Worm (Caenorhabditis elegans) whole organism, L1 larva: ENCODE data around the gene brap-2.

Source experiments
- aly-2 ChIP-seq: fragments of 150-350 bp; optimal IDR thresholded peaks from 2 replicates; lab custom pipeline; 2014; ENCODE audit warnings: missing biosample characterization, missing genetic modification characterization
- ceh-82 ChIP-seq, 3 experiments: fragments of 150-350 bp in 1 of 3; sonication (generic microtip) in 2 of 3; optimal IDR thresholded peaks; 2 replicates each; lab custom pipeline; 2014 to 2017; ENCODE audit warnings: missing biosample characterization in 3 of 3, missing genetic modification characterization in 3 of 3
- ceh-88 ChIP-seq: fragments of 200-800 bp; sonication (Bioruptor generic); IDR thresholded peaks from 2 replicates; pipeline ENCODE4 v1.3.6; 2022; ENCODE audit warnings: missing genetic modification characterization, missing compliant biosample characterization
- egl-27 ChIP-seq, 2 experiments: fragments of 150-350 bp in 1 of 2; sonication (generic microtip); optimal IDR thresholded peaks; 3 replicates each; lab custom pipeline; 2017 to 2018; ENCODE audit warnings: missing biosample characterization in 2 of 2, missing genetic modification characterization in 2 of 2, missing genetic modification reagents in 2 of 2
- elt-2 ChIP-seq: sonication (generic microtip); optimal IDR thresholded peaks from 2 replicates; lab custom pipeline; 2016; ENCODE audit warnings: missing genetic modification characterization, mild to moderate bottlenecking, inconsistent platforms, missing compliant biosample characterization, missing genetic modification reagents
- fos-1 ChIP-seq: fragments of 150-350 bp; optimal IDR thresholded peaks from 2 replicates; lab custom pipeline; 2014; ENCODE audit warnings: missing biosample characterization, missing genetic modification characterization
- lin-13 ChIP-seq: fragments of 150-350 bp; optimal IDR thresholded peaks from 2 replicates; lab custom pipeline; 2014; ENCODE audit warnings: missing biosample characterization, missing genetic modification reagents, missing genetic modification characterization
- lin-14 ChIP-seq: fragments of 200-800 bp; sonication (Bioruptor generic); optimal IDR thresholded peaks from 2 replicates; lab custom pipeline; 2018; ENCODE audit warnings: mild to moderate bottlenecking, missing genetic modification characterization, moderate library complexity, missing compliant biosample characterization
- lir-3 ChIP-seq: sonication (generic microtip); optimal IDR thresholded peaks from 2 replicates; lab custom pipeline; 2016; ENCODE audit warnings: mild to moderate bottlenecking, missing genetic modification characterization, moderate library complexity, missing compliant biosample characterization; ENCODE audit not compliant: poor library complexity
- nhr-11 ChIP-seq: fragments of 150-350 bp; optimal IDR thresholded peaks from 2 replicates; lab custom pipeline; 2014; ENCODE audit warnings: missing biosample characterization, missing genetic modification characterization
- nhr-12 ChIP-seq: sonication (generic microtip); optimal IDR thresholded peaks from 2 replicates; lab custom pipeline; 2017; ENCODE audit warnings: missing biosample characterization, missing genetic modification characterization
- sox-4 ChIP-seq: sonication (generic microtip); optimal IDR thresholded peaks from 2 replicates; lab custom pipeline; 2016; ENCODE audit warnings: missing genetic modification characterization, missing compliant biosample characterization
- tlp-1 ChIP-seq: fragments of 150-350 bp; optimal IDR thresholded peaks from 2 replicates; lab custom pipeline; 2014; ENCODE audit warnings: missing biosample characterization, missing genetic modification characterization

- TF ChIP-seq ceh-82 (tag; optimal IDR thresholded peaks at IDR 0.05; lab: Kevin White, UChicago) (no peak), egl-27 (tag; optimal IDR thresholded peaks at IDR 0.05; lab: Kevin White, UChicago) (no peak), lin-14 (GFP tag; lab: Kevin White, UChicago) (no peak), lir-3 (tag; lab: Kevin White, UChicago) (no peak), elt-2 (peak; percentile 10), nhr-11 (tag; lab: Kevin White, UChicago) (no peak), fos-1 (tag; lab: Kevin White, UChicago) (no peak), aly-2 (tag; lab: Kevin White, UChicago) (no peak), ceh-88 (GFP tag; lab: Robert Waterston, UW) (no peak), lin-13 (GFP tag; lab: Kevin White, UChicago) (no peak), nhr-12 (no peak), sox-4 (no peak), tlp-1 (tag; lab: Kevin White, UChicago) (no peak)
These were observed 39.3 kb downstream of the brap-2 start for ce11 chrII:5353642-5354041.
